Worm (Caenorhabditis elegans): ENCODE measurements around the gene thoc-2.

ce11 chrIII:6350424-6350823, 17.4 kb upstream of the thoc-2 start:
- no peak for TF ChIP-seq snpc-4 (tag; optimal IDR thresholded peaks at IDR 0.05)
- TF ChIP-seq blmp-1 (tag; optimal IDR thresholded peaks at IDR 0.05) = no peak
